Worm (Caenorhabditis elegans): Measurements from ENCODE around the gene ndx-2.

The ndx-2 gene

DNA sequence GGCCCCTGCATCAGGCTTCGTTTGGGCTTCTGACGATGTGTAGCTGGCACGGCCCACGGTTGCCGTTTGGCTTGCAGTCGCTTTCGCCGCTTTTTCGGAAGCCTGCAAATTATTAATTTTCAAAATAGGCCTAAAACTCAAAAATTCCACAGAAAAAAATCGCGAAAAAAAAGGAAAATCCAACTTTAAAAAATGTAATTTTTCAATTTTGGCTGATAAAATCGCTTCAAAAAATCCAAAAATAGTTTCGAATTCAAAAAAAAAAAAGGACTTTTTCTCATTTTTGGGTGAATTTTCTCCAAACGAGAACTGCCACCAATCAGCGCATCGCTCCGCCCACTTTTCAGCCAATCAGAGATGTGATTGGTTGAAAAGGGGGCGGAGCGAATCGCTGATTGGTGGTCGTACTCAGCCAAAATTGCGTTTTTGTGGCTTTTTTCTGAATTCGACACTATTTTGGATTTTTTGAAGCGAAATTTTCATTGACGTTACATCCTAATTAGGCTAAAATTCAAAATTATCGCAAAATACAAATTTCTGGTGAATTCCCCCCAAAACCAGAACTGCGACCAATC is 17.5 kb downstream of the ndx-2 start:
- TF ChIP-seq ama-1 (optimal IDR thresholded peaks at IDR 0.05) (no peak), unc-55 (GFP tag; optimal IDR thresholded peaks at IDR 0.05) (no peak), aly-2 (tag; optimal IDR thresholded peaks at IDR 0.05) (no peak), ZK546.5 (tag; optimal IDR thresholded peaks at IDR 0.05) (no peak), R02D3.7 (tag; optimal IDR thresholded peaks at IDR 0.05) (no peak), zag-1 (tag; optimal IDR thresholded peaks at IDR 0.05) (no peak), dmd-4 (tag; optimal IDR thresholded peaks at IDR 0.05) (no peak), sma-3 (GFP tag; optimal IDR thresholded peaks at IDR 0.05) (no peak), snpc-4 (tag; optimal IDR thresholded peaks at IDR 0.05) (no peak), ztf-11 (tag; optimal IDR thresholded peaks at IDR 0.05) (no peak), gmeb-1 (tag; optimal IDR thresholded peaks at IDR 0.05) (no peak), mdl-1 (tag; optimal IDR thresholded peaks at IDR 0.05) (no peak)

DNA sequence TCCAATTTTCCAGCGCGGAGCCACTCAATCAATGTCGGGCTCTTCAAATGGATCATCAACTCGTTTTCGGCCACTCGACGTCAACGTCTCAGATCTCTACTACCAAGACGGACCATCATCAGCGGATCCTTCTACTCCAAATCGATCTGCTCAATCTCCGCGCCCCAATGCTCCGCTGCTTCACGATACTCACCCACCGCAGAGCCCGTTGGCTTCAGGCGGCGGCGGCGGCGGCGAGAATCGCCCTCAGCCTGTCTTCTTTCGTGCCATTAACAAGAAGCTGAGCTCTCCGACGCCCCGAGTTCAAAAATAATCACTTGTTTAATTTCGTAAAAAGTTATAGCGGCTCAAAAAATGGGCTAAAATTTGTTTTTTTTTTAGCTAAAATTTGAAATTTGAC is 18.7 kb downstream of the ndx-2 start:
- TF ChIP-seq C34F6.9 (tag; optimal IDR thresholded peaks at IDR 0.05) (no peak), ztf-4 (tag; optimal IDR thresholded peaks at IDR 0.05) (no peak), sma-9 (GFP tag; optimal IDR thresholded peaks at IDR 0.05) (no peak), sma-9 (tag; optimal IDR thresholded peaks at IDR 0.05) (no peak), alr-1 (tag; optimal IDR thresholded peaks at IDR 0.05) (no peak), gmeb-1 (tag; optimal IDR thresholded peaks at IDR 0.05) (no peak), ama-1 (optimal IDR thresholded peaks at IDR 0.05) (no peak), nhr-21 (tag; optimal IDR thresholded peaks at IDR 0.05) (no peak), ZK546.5 (tag; optimal IDR thresholded peaks at IDR 0.05) (no peak), nhr-6 (tag; optimal IDR thresholded peaks at IDR 0.05) (no peak), elt-1 (tag; optimal IDR thresholded peaks at IDR 0.05) (no peak), lsy-2 (tag; optimal IDR thresholded peaks at IDR 0.05) (no peak), lin-11 (tag; optimal IDR thresholded peaks at IDR 0.05) (no peak), nhr-77 (tag; optimal IDR thresholded peaks at IDR 0.05) (no peak), nhr-11 (tag; optimal IDR thresholded peaks at IDR 0.05) (no peak), blmp-1 (tag; optimal IDR thresholded peaks at IDR 0.05; ENCODE audit: insufficient read depth) (no peak), nhr-25 (tag; optimal IDR thresholded peaks at IDR 0.05) (no peak), F13H6.1 (tag; optimal IDR thresholded peaks at IDR 0.05) (no peak)

ce11 chrV:2639506-2639905 is 25.3 kb downstream of the ndx-2 start:
- TF ChIP-seq lin-11 (tag; optimal IDR thresholded peaks at IDR 0.05): no peak
- TF ChIP-seq elt-1 (tag; optimal IDR thresholded peaks at IDR 0.05): no peak
- no peak for TF ChIP-seq mab-5 (tag; optimal IDR thresholded peaks at IDR 0.05)
- no peak for TF ChIP-seq egl-27 (tag; optimal IDR thresholded peaks at IDR 0.05)
- no peak for TF ChIP-seq dmd-4 (tag; optimal IDR thresholded peaks at IDR 0.05)
- no peak for TF ChIP-seq F13H6.1 (tag; optimal IDR thresholded peaks at IDR 0.05)
- no peak for TF ChIP-seq nhr-12 (tag; optimal IDR thresholded peaks at IDR 0.05)
- no peak for TF ChIP-seq nhr-77 (tag; optimal IDR thresholded peaks at IDR 0.05)
- no peak for TF ChIP-seq gmeb-1 (tag; optimal IDR thresholded peaks at IDR 0.05)
- no peak for TF ChIP-seq crh-2 (tag; optimal IDR thresholded peaks at IDR 0.05)
- TF ChIP-seq unc-55 (GFP tag; optimal IDR thresholded peaks at IDR 0.05): no peak
- TF ChIP-seq unc-39 (tag; optimal IDR thresholded peaks at IDR 0.05): no peak
- TF ChIP-seq zag-1 (tag; optimal IDR thresholded peaks at IDR 0.05): no peak
- TF ChIP-seq lin-13 (GFP tag; optimal IDR thresholded peaks at IDR 0.05): no peak
- no peak for TF ChIP-seq aly-2 (tag; optimal IDR thresholded peaks at IDR 0.05)
- TF ChIP-seq lin-39 (tag; optimal IDR thresholded peaks at IDR 0.05): no peak
- no peak for TF ChIP-seq ztf-4 (tag; optimal IDR thresholded peaks at IDR 0.05)
- no peak for TF ChIP-seq Y55F3AM.14 (GFP tag; optimal IDR thresholded peaks at IDR 0.05)
- no peak for TF ChIP-seq ztf-1 (GFP tag; conservative IDR thresholded peaks at IDR 0.05)

DNA sequence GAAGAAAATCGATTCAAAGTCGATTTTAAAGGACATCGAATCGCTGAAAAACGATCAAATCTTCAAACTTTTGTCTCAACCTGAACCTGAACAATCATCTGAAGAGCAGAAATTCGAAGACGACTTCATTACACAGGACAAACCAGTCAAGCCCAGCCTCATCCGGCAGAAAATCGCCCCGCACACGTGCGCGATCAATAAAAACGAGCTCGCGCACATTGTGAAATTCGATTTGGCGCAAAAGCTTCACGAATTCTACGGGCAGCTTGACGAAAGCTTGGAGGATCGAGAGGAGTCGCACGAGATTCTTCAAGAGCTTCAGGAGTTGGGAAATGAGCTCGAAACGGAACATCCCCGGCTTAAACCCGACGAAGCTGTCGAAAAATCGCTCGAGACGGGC is 25.8 kb downstream of the ndx-2 start, which contains the start of gene W02H5.2:
TSS of gene W02H5.2 (plus strand) at position 301 of the 400 bp plus-strand sequence.
- TF ChIP-seq dmd-4 (tag; optimal IDR thresholded peaks at IDR 0.05): no peak
- no peak for TF ChIP-seq zag-1 (tag; optimal IDR thresholded peaks at IDR 0.05)
- TF ChIP-seq gmeb-1 (tag; optimal IDR thresholded peaks at IDR 0.05): no peak
- TF ChIP-seq lin-13 (GFP tag; optimal IDR thresholded peaks at IDR 0.05): no peak
- no peak for TF ChIP-seq aly-2 (tag; optimal IDR thresholded peaks at IDR 0.05)
- TF ChIP-seq ZK546.5 (tag; optimal IDR thresholded peaks at IDR 0.05): no peak
- no peak for TF ChIP-seq R02D3.7 (tag; optimal IDR thresholded peaks at IDR 0.05)
- no peak for TF ChIP-seq lsy-2 (tag; optimal IDR thresholded peaks at IDR 0.05)
- TF ChIP-seq sma-9 (GFP tag; optimal IDR thresholded peaks at IDR 0.05): no peak
- TF ChIP-seq sma-9 (tag; optimal IDR thresholded peaks at IDR 0.05): no peak
